Fruit fly (Drosophila melanogaster): ENCODE results near the gene CG15570.

The CG15570 gene

dm6 chrX:4185393-4185792 is 32.6 kb upstream of the CG15570 start:
- TF ChIP-seq CG11617 (GFP tag; optimal IDR thresholded peaks at IDR 0.05) (no peak), ovo (GFP tag; optimal IDR thresholded peaks at IDR 0.05) (no peak), CG12768 (GFP tag; optimal IDR thresholded peaks at IDR 0.05) (no peak), toe (GFP tag; optimal IDR thresholded peaks at IDR 0.05) (no peak), CG7045 (GFP tag; optimal IDR thresholded peaks at IDR 0.05) (no peak), bab1 (GFP tag; optimal IDR thresholded peaks at IDR 0.05) (no peak), CG7101 (tag; optimal IDR thresholded peaks at IDR 0.05) (no peak), tj (GFP tag; optimal IDR thresholded peaks at IDR 0.05) (no peak), Mnt (GFP tag; optimal IDR thresholded peaks at IDR 0.05) (no peak), CG14711 (tag; optimal IDR thresholded peaks at IDR 0.05) (no peak), cnc (optimal IDR thresholded peaks at IDR 0.05) (no peak), CG5204 (GFP tag; optimal IDR thresholded peaks at IDR 0.05) (no peak), CG33017 (tag; optimal IDR thresholded peaks at IDR 0.05) (no peak), cic (GFP tag; optimal IDR thresholded peaks at IDR 0.05) (no peak), Hr96 (GFP tag; optimal IDR thresholded peaks at IDR 0.05) (no peak), Crg-1 (GFP tag; optimal IDR thresholded peaks at IDR 0.05) (no peak), CG1620 (GFP tag; optimal IDR thresholded peaks at IDR 0.05) (no peak), Clk (GFP tag; optimal IDR thresholded peaks at IDR 0.05) (no peak)

- no peak for TF ChIP-seq toe (GFP tag; optimal IDR thresholded peaks at IDR 0.05)
- peak; percentile 93 for TF ChIP-seq tj (GFP tag; optimal IDR thresholded peaks at IDR 0.05)
These were observed 31.2 kb upstream of the CG15570 start for dm6 chrX:4186737-4187136.

- TF ChIP-seq kay (GFP tag; ENCODE audit: borderline replicate concordance) (peak; percentile 30), Mnt (GFP tag; optimal IDR thresholded peaks at IDR 0.05) (no peak), CG5204 (GFP tag; optimal IDR thresholded peaks at IDR 0.05) (no peak), CG14711 (tag; optimal IDR thresholded peaks at IDR 0.05) (no peak)
These were observed 20.5 kb upstream of the CG15570 start for dm6 chrX:4197463-4197862.

dm6 chrX:4198769-4199168 is 19.2 kb upstream of the CG15570 start:
- TF ChIP-seq Hr96 (GFP tag; optimal IDR thresholded peaks at IDR 0.05): no peak
- no peak for TF ChIP-seq bab1 (GFP tag; optimal IDR thresholded peaks at IDR 0.05)
- TF ChIP-seq CG11617 (GFP tag; optimal IDR thresholded peaks at IDR 0.05): no peak

- TF ChIP-seq CG7101 (tag; optimal IDR thresholded peaks at IDR 0.05) (no peak), cic (GFP tag; optimal IDR thresholded peaks at IDR 0.05) (no peak), CG1620 (GFP tag; optimal IDR thresholded peaks at IDR 0.05) (no peak), Crg-1 (GFP tag; optimal IDR thresholded peaks at IDR 0.05) (no peak), tj (GFP tag; optimal IDR thresholded peaks at IDR 0.05) (no peak), CG14711 (tag; optimal IDR thresholded peaks at IDR 0.05) (no peak), CG11617 (GFP tag; optimal IDR thresholded peaks at IDR 0.05) (no peak), kay (GFP tag; ENCODE audit: borderline replicate concordance) (no peak), cnc (optimal IDR thresholded peaks at IDR 0.05) (no peak), Hr96 (GFP tag; optimal IDR thresholded peaks at IDR 0.05) (no peak), CG7045 (GFP tag; optimal IDR thresholded peaks at IDR 0.05) (no peak), Mnt (GFP tag; optimal IDR thresholded peaks at IDR 0.05) (no peak), bab1 (GFP tag; optimal IDR thresholded peaks at IDR 0.05) (no peak), Clk (GFP tag; optimal IDR thresholded peaks at IDR 0.05) (no peak), CG5204 (GFP tag; optimal IDR thresholded peaks at IDR 0.05) (no peak), ovo (GFP tag; optimal IDR thresholded peaks at IDR 0.05) (no peak)
These were observed 17.4 kb upstream of the CG15570 start for dm6 chrX:4200612-4201011.

- TF ChIP-seq Clk (GFP tag; optimal IDR thresholded peaks at IDR 0.05) (no peak), CG1620 (GFP tag; optimal IDR thresholded peaks at IDR 0.05) (peak; percentile 27), Hr96 (GFP tag; optimal IDR thresholded peaks at IDR 0.05) (peak; percentile 42), CG7101 (tag; optimal IDR thresholded peaks at IDR 0.05) (peak; percentile 81), Crg-1 (GFP tag; optimal IDR thresholded peaks at IDR 0.05) (peak; percentile 81), cic (GFP tag; optimal IDR thresholded peaks at IDR 0.05) (peak; percentile 74), Mnt (GFP tag; optimal IDR thresholded peaks at IDR 0.05) (peak; percentile 57), CG33017 (tag; optimal IDR thresholded peaks at IDR 0.05) (peak; percentile 66), pad (GFP tag; optimal IDR thresholded peaks at IDR 0.05) (peak; percentile 47), CG14711 (tag; optimal IDR thresholded peaks at IDR 0.05) (peak; percentile 55), CG12768 (GFP tag; optimal IDR thresholded peaks at IDR 0.05) (peak; percentile 17), toe (GFP tag; optimal IDR thresholded peaks at IDR 0.05) (no peak), CG11617 (GFP tag; optimal IDR thresholded peaks at IDR 0.05) (peak; percentile 68), kay (GFP tag; ENCODE audit: borderline replicate concordance) (no peak), bab1 (GFP tag; optimal IDR thresholded peaks at IDR 0.05) (no peak), ovo (GFP tag; optimal IDR thresholded peaks at IDR 0.05) (peak; percentile 59), tj (GFP tag; optimal IDR thresholded peaks at IDR 0.05) (peak; percentile 17), CG5204 (GFP tag; optimal IDR thresholded peaks at IDR 0.05) (no peak), CG7045 (GFP tag; optimal IDR thresholded peaks at IDR 0.05) (peak; percentile 53), cnc (optimal IDR thresholded peaks at IDR 0.05) (no peak)
These were observed 15.7 kb upstream of the CG15570 start for dm6 chrX:4202235-4202794.

dm6 chrX:4203713-4204447 is 14.1 kb upstream of the CG15570 start:
- TF ChIP-seq pad (GFP tag; optimal IDR thresholded peaks at IDR 0.05) (peak; percentile 84), cnc (optimal IDR thresholded peaks at IDR 0.05) (no peak), tj (GFP tag; optimal IDR thresholded peaks at IDR 0.05) (no peak), kay (GFP tag; ENCODE audit: borderline replicate concordance) (peak; percentile 51), ovo (GFP tag; optimal IDR thresholded peaks at IDR 0.05) (peak; percentile 19), bab1 (GFP tag; optimal IDR thresholded peaks at IDR 0.05) (peak; percentile 3)
